Worm (Caenorhabditis elegans): ENCODE data around the gene col-98.

The col-98 gene

ce11 chrIII:13031701-13032100, 12.9 kb downstream of the col-98 start, which contains the start of gene F14F7.5:
F14F7.5 (plus strand) TSS chrIII:13032001.
- TF ChIP-seq flt-1 (GFP tag; IDR thresholded peaks at IDR 0.05) (no peak), tbx-37 (GFP tag; conservative IDR thresholded peaks at IDR 0.05) (no peak), tra-4 (tag; optimal IDR thresholded peaks at IDR 0.05) (no peak), hnd-1 (tag; optimal IDR thresholded peaks at IDR 0.05) (no peak)

ce11 chrIII:13032429-13033018, 13.7 kb downstream of the col-98 start:
- TF ChIP-seq ceh-13 (GFP tag; optimal IDR thresholded peaks at IDR 0.05) (no peak), scrt-1 (GFP tag; IDR thresholded peaks at IDR 0.05) (peak; percentile 47; the same call in 1 of the 2 replicates), hmbx-1 (tag; optimal IDR thresholded peaks at IDR 0.05) (no peak), B0310.2 (tag; optimal IDR thresholded peaks at IDR 0.05) (peak; percentile 17), ets-7 (tag; optimal IDR thresholded peaks at IDR 0.05) (no peak), flt-1 (GFP tag; IDR thresholded peaks at IDR 0.05) (peak; percentile 7; the same call in 1 of the 2 replicates), ceh-36 (tag; optimal IDR thresholded peaks at IDR 0.05) (no peak), tra-4 (tag; optimal IDR thresholded peaks at IDR 0.05) (no peak), pes-1 (GFP tag; IDR thresholded peaks at IDR 0.05) (peak; percentile 49), ama-1 (optimal IDR thresholded peaks at IDR 0.05) (no peak), hnd-1 (tag; optimal IDR thresholded peaks at IDR 0.05) (no peak), sea-1 (GFP tag; conservative IDR thresholded peaks at IDR 0.05) (no peak), tbx-11 (GFP tag; IDR thresholded peaks at IDR 0.05) (no peak), aly-1 (tag; optimal IDR thresholded peaks at IDR 0.05) (no peak), hmg-4 (GFP tag; optimal IDR thresholded peaks at IDR 0.05) (no peak), tbx-37 (GFP tag; conservative IDR thresholded peaks at IDR 0.05) (no peak), F13C5.2 (tag; optimal IDR thresholded peaks at IDR 0.05) (no peak)

DNA sequence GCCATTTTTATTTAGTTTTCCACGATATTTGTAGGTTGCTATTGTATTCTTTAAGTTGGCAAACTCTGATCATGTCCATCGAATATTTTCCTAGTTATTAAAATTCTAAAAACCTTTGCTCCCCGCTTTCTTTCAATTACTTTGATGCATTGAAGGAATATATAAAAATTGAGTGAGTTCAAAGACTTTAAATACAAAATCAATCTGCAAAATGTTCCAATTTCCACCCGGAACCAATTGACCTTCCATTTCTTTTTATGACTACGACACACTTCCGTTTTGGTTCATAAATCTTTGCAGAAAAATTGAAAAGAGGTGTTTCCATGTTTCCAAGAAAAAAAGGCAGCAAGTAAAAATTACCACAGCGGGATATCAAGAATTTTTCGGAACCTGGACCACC, 20.9 kb downstream of the col-98 start, which contains the start of gene F54F12.2:
Gene F54F12.2, plus strand, starts transcription at position 301 of the 400 bp plus-strand sequence.
- TF ChIP-seq sea-1 (GFP tag; conservative IDR thresholded peaks at IDR 0.05) (no peak), F13C5.2 (tag; optimal IDR thresholded peaks at IDR 0.05) (no peak), ama-1 (optimal IDR thresholded peaks at IDR 0.05) (no peak), hmbx-1 (tag; optimal IDR thresholded peaks at IDR 0.05) (no peak), hmg-4 (GFP tag; optimal IDR thresholded peaks at IDR 0.05) (no peak), scrt-1 (GFP tag; IDR thresholded peaks at IDR 0.05) (no peak), hnd-1 (tag; optimal IDR thresholded peaks at IDR 0.05) (no peak), flt-1 (GFP tag; IDR thresholded peaks at IDR 0.05) (no peak), aly-1 (tag; optimal IDR thresholded peaks at IDR 0.05) (no peak), tra-4 (tag; optimal IDR thresholded peaks at IDR 0.05) (no peak), tbx-11 (GFP tag; IDR thresholded peaks at IDR 0.05) (no peak), pes-1 (GFP tag; IDR thresholded peaks at IDR 0.05) (no peak), ceh-13 (GFP tag; optimal IDR thresholded peaks at IDR 0.05) (no peak), ceh-36 (tag; optimal IDR thresholded peaks at IDR 0.05) (no peak), tbx-37 (GFP tag; conservative IDR thresholded peaks at IDR 0.05) (no peak), ets-7 (tag; optimal IDR thresholded peaks at IDR 0.05) (no peak), B0310.2 (tag; optimal IDR thresholded peaks at IDR 0.05) (no peak)

- TF ChIP-seq ceh-13 (GFP tag; optimal IDR thresholded peaks at IDR 0.05), result no peak
- TF ChIP-seq ceh-36 (tag; optimal IDR thresholded peaks at IDR 0.05), result no peak
- TF ChIP-seq hmg-4 (GFP tag; optimal IDR thresholded peaks at IDR 0.05), result no peak
- TF ChIP-seq aly-1 (tag; optimal IDR thresholded peaks at IDR 0.05), result no peak
- TF ChIP-seq pes-1 (GFP tag; IDR thresholded peaks at IDR 0.05), result no peak
- no peak for TF ChIP-seq B0310.2 (tag; optimal IDR thresholded peaks at IDR 0.05)
- TF ChIP-seq F13C5.2 (tag; optimal IDR thresholded peaks at IDR 0.05), result no peak
- TF ChIP-seq sea-1 (GFP tag; conservative IDR thresholded peaks at IDR 0.05), result no peak
- no peak for TF ChIP-seq scrt-1 (GFP tag; IDR thresholded peaks at IDR 0.05)
- TF ChIP-seq tra-4 (tag; optimal IDR thresholded peaks at IDR 0.05), result no peak
- TF ChIP-seq ets-7 (tag; optimal IDR thresholded peaks at IDR 0.05), result no peak
- no peak for TF ChIP-seq hnd-1 (tag; optimal IDR thresholded peaks at IDR 0.05)
- TF ChIP-seq flt-1 (GFP tag; IDR thresholded peaks at IDR 0.05), result no peak
- no peak for TF ChIP-seq tbx-37 (GFP tag; conservative IDR thresholded peaks at IDR 0.05)
- TF ChIP-seq tbx-11 (GFP tag; IDR thresholded peaks at IDR 0.05), result no peak
- no peak for TF ChIP-seq ama-1 (optimal IDR thresholded peaks at IDR 0.05)
- no peak for TF ChIP-seq hmbx-1 (tag; optimal IDR thresholded peaks at IDR 0.05)
Measured at ce11 chrIII:13049956-13050355, 31.1 kb downstream of the col-98 start.

ce11 chrIII:13055342-13055741, 36.5 kb downstream of the col-98 start, which contains the start of gene F54F12.1:
F54F12.1 (minus strand) TSS chrIII:13055442.
- TF ChIP-seq ceh-13 (GFP tag; optimal IDR thresholded peaks at IDR 0.05) (no peak), flt-1 (GFP tag; IDR thresholded peaks at IDR 0.05) (no peak), pes-1 (GFP tag; IDR thresholded peaks at IDR 0.05) (no peak), ceh-36 (tag; optimal IDR thresholded peaks at IDR 0.05) (no peak)

ce11 chrIII:13056230-13056629, 37.4 kb downstream of the col-98 start:
- TF ChIP-seq tra-4 (tag; optimal IDR thresholded peaks at IDR 0.05) (no peak), aly-1 (tag; optimal IDR thresholded peaks at IDR 0.05) (no peak), ceh-13 (GFP tag; optimal IDR thresholded peaks at IDR 0.05) (no peak), sea-1 (GFP tag; conservative IDR thresholded peaks at IDR 0.05) (no peak), F13C5.2 (tag; optimal IDR thresholded peaks at IDR 0.05) (no peak), tbx-11 (GFP tag; IDR thresholded peaks at IDR 0.05) (no peak), scrt-1 (GFP tag; IDR thresholded peaks at IDR 0.05) (no peak), ceh-36 (tag; optimal IDR thresholded peaks at IDR 0.05) (peak; percentile 90)

ce11 chrIII:13056735-13057134, 37.9 kb downstream of the col-98 start:
- TF ChIP-seq ets-7 (tag; optimal IDR thresholded peaks at IDR 0.05), result no peak
- no peak for TF ChIP-seq ama-1 (optimal IDR thresholded peaks at IDR 0.05)
- TF ChIP-seq flt-1 (GFP tag; IDR thresholded peaks at IDR 0.05), result no peak
- TF ChIP-seq scrt-1 (GFP tag; IDR thresholded peaks at IDR 0.05), result no peak
- no peak for TF ChIP-seq sea-1 (GFP tag; conservative IDR thresholded peaks at IDR 0.05)
- no peak for TF ChIP-seq F13C5.2 (tag; optimal IDR thresholded peaks at IDR 0.05)
- no peak for TF ChIP-seq hmbx-1 (tag; optimal IDR thresholded peaks at IDR 0.05)
- no peak for TF ChIP-seq hnd-1 (tag; optimal IDR thresholded peaks at IDR 0.05)
- no peak for TF ChIP-seq tbx-11 (GFP tag; IDR thresholded peaks at IDR 0.05)
- TF ChIP-seq tra-4 (tag; optimal IDR thresholded peaks at IDR 0.05), result no peak
- no peak for TF ChIP-seq hmg-4 (GFP tag; optimal IDR thresholded peaks at IDR 0.05)
- no peak for TF ChIP-seq ceh-13 (GFP tag; optimal IDR thresholded peaks at IDR 0.05)
- no peak for TF ChIP-seq tbx-37 (GFP tag; conservative IDR thresholded peaks at IDR 0.05)
- TF ChIP-seq ceh-36 (tag; optimal IDR thresholded peaks at IDR 0.05), result no peak
- TF ChIP-seq pes-1 (GFP tag; IDR thresholded peaks at IDR 0.05), result no peak
- TF ChIP-seq aly-1 (tag; optimal IDR thresholded peaks at IDR 0.05), result no peak
- no peak for TF ChIP-seq B0310.2 (tag; optimal IDR thresholded peaks at IDR 0.05)
